Fruit fly (Drosophila melanogaster) whole organism, embryonic: ENCODE data around the gene Mdr65.
A peak's percentile ranks its signal among the peaks of the same experiment; 100 is the strongest.

ENCODE experiments used
- CG10274 ChIP-seq: fragments of 200-800 bp; sonication (Bioruptor generic); optimal IDR thresholded peaks from 3 replicates; lab custom pipeline; 2017; ENCODE audit warnings: missing biosample characterization, mild to moderate bottlenecking, missing genetic modification characterization
- CG10366 ChIP-seq: fragments of 200-800 bp; sonication (Bioruptor generic); IDR thresholded peaks from 2 replicates; pipeline ENCODE4 v1.3.6; 2022; ENCODE audit warnings: missing biosample characterization, missing genetic modification characterization
- CG12769 ChIP-seq: fragments of 200-800 bp; sonication (Bioruptor generic); optimal IDR thresholded peaks from 2 replicates; lab custom pipeline; 2019; ENCODE audit warnings: missing biosample characterization, mild to moderate bottlenecking, missing genetic modification characterization, moderate library complexity
- CG13894 ChIP-seq: fragments of 200-800 bp; sonication (Bioruptor generic); optimal IDR thresholded peaks from 3 replicates; lab custom pipeline; 2018; ENCODE audit warnings: missing biosample characterization, mild to moderate bottlenecking, missing genetic modification characterization, moderate library complexity
- CG14965 ChIP-seq: fragments of 200-800 bp; sonication (Bioruptor generic); optimal IDR thresholded peaks from 2 replicates; lab custom pipeline; 2016; ENCODE audit warnings: missing biosample characterization, missing genetic modification characterization, borderline replicate concordance
- CG15269 ChIP-seq: fragments of 200-800 bp; sonication (Bioruptor generic); optimal IDR thresholded peaks from 2 replicates; lab custom pipeline; 2018; ENCODE audit warnings: missing biosample characterization, mild to moderate bottlenecking, missing genetic modification characterization, moderate library complexity
- CG17612 ChIP-seq: fragments of 200-800 bp; sonication (Bioruptor generic); IDR thresholded peaks from 2 replicates; pipeline ENCODE4 v1.3.6; 2022; ENCODE audit warnings: missing biosample characterization, missing genetic modification characterization
- CG2678 ChIP-seq: fragments of 200-800 bp; sonication (Bioruptor generic); optimal IDR thresholded peaks from 3 replicates; lab custom pipeline; 2019; ENCODE audit warnings: missing biosample characterization, mild to moderate bottlenecking, missing genetic modification characterization, moderate library complexity
- CG2889 ChIP-seq: fragments of 200-800 bp; sonication (Bioruptor generic); IDR thresholded peaks from 3 replicates; pipeline ENCODE4 v1.3.6; 2022; ENCODE audit warnings: missing biosample characterization, missing genetic modification characterization
- CG30020 ChIP-seq: fragments of 200-800 bp; optimal IDR thresholded peaks from 2 replicates; lab custom pipeline; 2019; ENCODE audit warnings: missing biosample characterization, mild to moderate bottlenecking, missing genetic modification characterization, moderate library complexity
- CG3065 ChIP-seq: fragments of 200-800 bp; sonication (Bioruptor generic); optimal IDR thresholded peaks from 2 replicates; lab custom pipeline; 2016; ENCODE audit warnings: missing biosample characterization, missing genetic modification characterization
- CG6254 ChIP-seq: fragments of 200-800 bp; sonication (Bioruptor generic); optimal IDR thresholded peaks from 3 replicates; lab custom pipeline; 2017; ENCODE audit warnings: mild to moderate bottlenecking, missing biosample characterization, missing genetic modification reagents, missing genetic modification characterization
- CG6854 ChIP-seq: fragments of 200-800 bp; sonication (Bioruptor generic); optimal IDR thresholded peaks from 3 replicates; lab custom pipeline; 2017; ENCODE audit warnings: missing biosample characterization, mild to moderate bottlenecking, missing genetic modification characterization
- CG7928 ChIP-seq: fragments of 200-800 bp; sonication (Bioruptor generic); optimal IDR thresholded peaks from 2 replicates; lab custom pipeline; 2017; ENCODE audit warnings: missing biosample characterization, mild to moderate bottlenecking, missing genetic modification characterization
- CG8359 ChIP-seq: fragments of 200-800 bp; sonication (Bioruptor generic); optimal IDR thresholded peaks from 2 replicates; lab custom pipeline; 2017; ENCODE audit warnings: missing biosample characterization, mild to moderate bottlenecking, missing genetic modification characterization, borderline replicate concordance
- Chrac-16 ChIP-seq: fragments of 200-800 bp; sonication (Bioruptor generic); optimal IDR thresholded peaks from 3 replicates; lab custom pipeline; 2016; ENCODE audit warnings: missing biosample characterization, missing genetic modification characterization
- CkIIα-i1 ChIP-seq: fragments of 200-800 bp; sonication (Bioruptor generic); IDR thresholded peaks from 2 replicates; pipeline ENCODE4 v1.3.6; 2022; ENCODE audit warnings: missing biosample characterization, missing genetic modification characterization
- CoRest ChIP-seq: fragments of 200-800 bp; sonication (Bioruptor generic); optimal IDR thresholded peaks from 3 replicates; lab custom pipeline; 2018; ENCODE audit warnings: missing biosample characterization, mild to moderate bottlenecking, missing genetic modification characterization, moderate library complexity
- Doc3 ChIP-seq: fragments of 200-800 bp; sonication (Bioruptor generic); IDR thresholded peaks from 3 replicates; pipeline ENCODE4 v1.3.6; 2022; ENCODE audit warnings: missing biosample characterization, missing genetic modification characterization; ENCODE audit not compliant: partially characterized antibody
- Med ChIP-seq: fragments of 200-800 bp; sonication (Bioruptor generic); peaks from one replicate; lab custom pipeline; 2016; ENCODE audit warnings: missing biosample characterization, missing genetic modification characterization, mild to moderate bottlenecking, inconsistent platforms, moderate library complexity
- chinmo ChIP-seq: fragments of 200-800 bp; sonication (Bioruptor generic); IDR thresholded peaks from 4 replicates; pipeline ENCODE4 v1.3.6; 2022; ENCODE audit warnings: missing biosample characterization, missing genetic modification characterization; ENCODE audit not compliant: partially characterized antibody
- gcm2 ChIP-seq: fragments of 200-800 bp; sonication (Bioruptor generic); optimal IDR thresholded peaks from 2 replicates; lab custom pipeline; 2016; ENCODE audit warnings: missing biosample characterization, missing genetic modification characterization
- grau ChIP-seq: fragments of 200-800 bp; optimal IDR thresholded peaks from 3 replicates; lab custom pipeline; 2019; ENCODE audit warnings: missing biosample characterization, mild to moderate bottlenecking, missing genetic modification characterization, moderate library complexity
- hb ChIP-seq: fragments of 200-800 bp; sonication (Bioruptor generic); IDR thresholded peaks from 3 replicates; pipeline ENCODE4 v1.3.6; 2022; ENCODE audit warnings: missing biosample characterization, missing genetic modification characterization; ENCODE audit not compliant: partially characterized antibody
- lmd ChIP-seq: fragments of 200-800 bp; sonication (Bioruptor generic); IDR thresholded peaks from 2 replicates; pipeline ENCODE4 v1.3.6; 2022; ENCODE audit warnings: missing biosample characterization, missing genetic modification characterization
- pros ChIP-seq: fragments of 200-800 bp; sonication (Bioruptor generic); optimal IDR thresholded peaks from 3 replicates; lab custom pipeline; 2019; ENCODE audit warnings: missing biosample characterization, mild to moderate bottlenecking, missing genetic modification characterization, moderate library complexity
- row ChIP-seq: fragments of 200-800 bp; sonication (Bioruptor generic); IDR thresholded peaks from 3 replicates; pipeline ENCODE4 v1.3.6; 2022; ENCODE audit warnings: missing biosample characterization, missing genetic modification characterization
- run ChIP-seq: fragments of 200-800 bp; sonication (Bioruptor generic); optimal IDR thresholded peaks from 3 replicates; lab custom pipeline; 2018; ENCODE audit warnings: missing biosample characterization, mild to moderate bottlenecking, missing genetic modification characterization
- sd ChIP-seq: fragments of 200-800 bp; sonication (Bioruptor generic); optimal IDR thresholded peaks from 3 replicates; lab custom pipeline; 2018; ENCODE audit warnings: missing biosample characterization, mild to moderate bottlenecking, missing genetic modification characterization, moderate library complexity
- tap ChIP-seq: fragments of 200-800 bp; optimal IDR thresholded peaks from 3 replicates; lab custom pipeline; 2019; ENCODE audit warnings: missing biosample characterization, mild to moderate bottlenecking, missing genetic modification characterization, moderate library complexity
- ttk ChIP-seq: fragments of 200-800 bp; sonication (Bioruptor generic); IDR thresholded peaks from 2 replicates; pipeline ENCODE4 v2.1.2; 2022; ENCODE audit warnings: missing biosample characterization, missing genetic modification characterization
- vvl ChIP-seq: fragments of 200-800 bp; sonication (Bioruptor generic); IDR thresholded peaks from 2 replicates; pipeline ENCODE4 v1.3.6; 2022; ENCODE audit warnings: missing biosample characterization, missing genetic modification characterization

The Mdr65 gene

DNA sequence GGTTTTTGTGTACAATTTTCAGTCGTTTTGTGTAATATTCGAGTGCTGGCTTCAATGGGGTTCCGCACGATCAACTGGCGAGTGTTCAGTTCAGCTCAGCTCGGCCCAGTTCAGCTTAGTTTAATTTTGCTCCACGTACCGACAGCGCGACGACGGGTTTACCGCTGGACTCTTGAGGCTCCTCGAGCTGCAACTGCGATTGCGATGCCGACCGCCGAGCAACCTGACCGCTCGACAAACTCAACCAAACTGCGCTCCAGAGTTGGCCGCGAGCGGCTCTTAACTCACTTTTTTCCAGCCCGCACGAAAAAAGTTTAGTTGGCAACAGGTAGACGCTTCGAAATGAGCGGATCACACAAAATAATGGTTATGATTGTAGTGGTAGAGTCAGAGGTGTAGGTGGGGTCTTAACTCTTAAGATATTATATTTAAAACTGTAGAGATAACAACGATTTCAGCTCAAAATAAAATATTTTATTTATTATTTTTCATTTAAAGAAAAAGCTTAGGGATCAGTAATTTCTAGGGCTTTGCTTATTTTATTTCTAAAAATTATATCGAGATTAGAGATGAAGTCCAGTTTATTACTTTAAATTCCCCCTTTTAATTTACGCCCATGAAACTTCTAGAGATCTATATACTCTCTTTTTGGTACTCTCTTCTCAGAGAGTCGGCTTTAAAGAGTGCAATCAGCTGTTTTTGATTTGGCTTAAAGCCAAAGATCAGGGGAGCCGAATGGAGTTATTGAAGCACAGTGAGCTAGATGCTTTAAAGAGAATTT is 11.1 kb upstream of the Mdr65 start, which contains the start of gene Best2 (continued):
- TF ChIP-seq CG30020 (peak; percentile 70), vvl (GFP tag; lab: Robert Waterston, UW) (peak; percentile 92), CG10366 (GFP tag; lab: Robert Waterston, UW) (peak; percentile 89), CG2889 (GFP tag; lab: Robert Waterston, UW) (peak; percentile 76; the same call in 1 of the 3 replicates), lmd (GFP tag; lab: Robert Waterston, UW) (peak; percentile 94), CG6854 (peak; percentile 68), CG17612 (GFP tag; lab: Robert Waterston, UW) (peak; percentile 79), CG10274 (GFP tag; lab: Kevin White, UChicago) (peak; percentile 46), CoRest (peak; percentile 94), tap (peak; percentile 76), ttk (peak; percentile 90), CG6254 (GFP tag; lab: Kevin White, UChicago) (peak; percentile 44)
- TF ChIP-seq, all 482 proteins: peak for 384

DNA sequence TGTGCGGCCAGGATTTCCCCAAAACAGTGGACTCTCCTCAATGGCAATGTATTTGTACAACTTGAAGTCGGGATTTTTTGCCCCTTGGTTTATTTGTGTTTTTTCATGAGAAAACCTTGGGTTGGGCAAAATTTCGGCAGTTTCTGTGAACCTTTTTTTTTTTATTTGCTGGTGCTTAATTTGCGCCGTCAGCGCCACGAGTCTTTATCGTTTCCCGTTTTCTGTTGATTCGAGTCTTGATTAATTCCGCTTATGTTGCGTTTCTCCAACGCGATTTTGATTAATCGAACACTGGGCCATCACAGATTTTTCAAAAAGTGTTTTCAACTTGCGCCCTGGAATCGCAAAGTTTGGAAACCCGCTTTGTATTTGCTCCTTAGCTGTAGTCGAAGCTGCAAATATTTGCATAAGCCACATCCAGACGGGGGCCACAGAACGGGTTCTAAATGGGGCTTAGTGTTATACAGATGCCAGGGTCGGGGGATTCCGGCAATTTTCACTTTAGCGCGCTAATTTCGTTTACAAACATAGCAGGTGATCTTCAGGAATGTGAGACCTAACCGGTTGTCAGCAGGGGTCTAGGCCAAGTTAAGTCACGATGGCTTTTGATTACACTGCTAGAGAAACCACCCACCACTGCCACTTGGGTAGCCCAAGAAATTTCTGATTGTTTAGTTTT is 9.0 kb upstream of the Mdr65 start:
- peak; percentile 92 for TF ChIP-seq sd
- TF ChIP-seq CG2678: no peak
- no peak for TF ChIP-seq hb
- peak; percentile 37 for TF ChIP-seq CG13894 (tag; lab: Kevin White, UChicago)
- peak; percentile 72; the same call in 1 of the 4 replicates for TF ChIP-seq chinmo
- peak; percentile 17 for TF ChIP-seq CG12769
- peak; percentile 18 for TF ChIP-seq CG10274 (GFP tag; lab: Kevin White, UChicago)
- peak; percentile 11 for TF ChIP-seq Med

DNA sequence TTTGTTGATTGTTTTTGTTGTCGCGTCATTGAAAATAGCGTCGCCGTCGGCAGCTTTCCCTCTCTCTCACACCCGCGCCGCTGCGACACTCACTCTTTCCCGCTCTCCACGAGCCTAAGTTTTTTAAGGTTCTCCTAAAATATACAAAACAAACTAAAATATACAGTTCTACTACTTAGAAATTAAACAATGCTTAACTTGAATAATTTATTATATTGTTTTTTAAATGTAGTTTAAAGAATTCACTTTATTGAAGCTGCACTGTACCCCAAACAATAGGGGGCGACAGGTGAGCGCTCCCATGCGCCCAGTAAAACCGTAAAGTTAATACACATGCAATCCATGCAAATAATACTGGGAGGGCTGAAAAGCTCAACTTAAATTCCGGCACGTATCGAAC is 8.2 kb upstream of the Mdr65 start:
- TF ChIP-seq pros (GFP tag; lab: Kevin White, UChicago): no peak
- TF ChIP-seq Chrac-16: no peak
- no peak for TF ChIP-seq run (tag; lab: Kevin White, UChicago)
- TF ChIP-seq CG15269 (tag; lab: Kevin White, UChicago): no peak
- no peak for TF ChIP-seq CG7928 (GFP tag; lab: Kevin White, UChicago)
- peak; percentile 32 for TF ChIP-seq sd
- TF ChIP-seq Doc3 (GFP tag; lab: Robert Waterston, UW): no peak
- TF ChIP-seq CkIIα-i1 (GFP tag; lab: Robert Waterston, UW): no peak
- TF ChIP-seq row (GFP tag; lab: Robert Waterston, UW): 0 out of 3 replicates have a peak, but pooled peaks have one; percentile 18
- peak; percentile 55 for TF ChIP-seq grau (tag; lab: Kevin White, UChicago)
- TF ChIP-seq CG3065 (GFP tag; lab: Kevin White, UChicago): no peak
- no peak for TF ChIP-seq CG8359 (GFP tag; lab: Kevin White, UChicago)
- TF ChIP-seq gcm2 (GFP tag; lab: Kevin White, UChicago): no peak
- no peak for TF ChIP-seq CG14965
